Worm (Caenorhabditis elegans): Measurements from ENCODE around the gene F38E1.3.

Gene F38E1.3

DNA sequence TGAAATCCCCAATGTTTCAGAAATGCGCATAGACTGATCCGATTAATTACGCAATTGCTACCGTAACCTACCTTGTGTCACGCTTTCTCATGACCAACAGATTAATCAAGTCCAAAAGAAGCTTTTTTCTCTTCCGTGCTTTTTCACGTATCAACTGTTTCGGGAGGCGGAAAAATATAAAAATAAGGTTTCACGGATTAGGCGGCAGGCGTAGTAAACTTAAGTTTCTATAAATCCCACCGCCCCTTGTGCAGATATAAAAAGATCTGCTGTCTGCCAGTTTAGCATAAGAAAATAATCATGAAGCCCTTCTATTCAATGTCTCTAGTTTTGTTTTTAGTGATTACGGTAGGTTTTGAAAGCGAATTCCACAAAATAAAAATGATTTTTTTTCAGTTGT is 11.1 kb downstream of the F38E1.3 start, which contains the start of gene gcy-7:
Gene gcy-7, plus strand, starts transcription at position 301 of the 400 bp plus-strand sequence.
- no peak for TF ChIP-seq lim-7 (GFP tag; IDR thresholded peaks at IDR 0.05)
- TF ChIP-seq unc-62 (GFP tag; optimal IDR thresholded peaks at IDR 0.05 in 1 of 2), result peak in 1 of 2 experiments; percentile 58
- no peak for TF ChIP-seq unc-62 (tag; optimal IDR thresholded peaks at IDR 0.05)

DNA sequence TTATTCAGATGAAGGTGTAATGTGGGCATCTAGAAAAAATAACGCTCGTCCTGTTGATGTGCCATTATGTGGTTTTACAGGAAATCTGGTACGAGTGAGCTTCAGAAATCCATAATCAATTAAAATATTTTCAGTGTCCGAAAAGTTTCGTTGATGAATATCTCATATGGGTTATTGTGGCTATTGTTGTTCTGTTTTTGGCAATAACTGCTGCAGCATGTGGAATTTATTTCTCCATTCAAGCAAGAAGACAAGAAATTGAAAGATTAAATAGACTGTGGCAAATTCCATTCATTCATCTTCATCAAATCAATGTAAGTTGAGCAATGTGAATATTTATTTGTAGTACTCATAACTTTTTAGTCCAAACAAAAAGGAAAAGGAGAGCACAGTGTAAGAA is 13.4 kb downstream of the F38E1.3 start:
- no peak for TF ChIP-seq F26F4.8 (GFP tag; conservative IDR thresholded peaks at IDR 0.05)
- TF ChIP-seq aha-1 (tag), result peak; percentile 95

DNA sequence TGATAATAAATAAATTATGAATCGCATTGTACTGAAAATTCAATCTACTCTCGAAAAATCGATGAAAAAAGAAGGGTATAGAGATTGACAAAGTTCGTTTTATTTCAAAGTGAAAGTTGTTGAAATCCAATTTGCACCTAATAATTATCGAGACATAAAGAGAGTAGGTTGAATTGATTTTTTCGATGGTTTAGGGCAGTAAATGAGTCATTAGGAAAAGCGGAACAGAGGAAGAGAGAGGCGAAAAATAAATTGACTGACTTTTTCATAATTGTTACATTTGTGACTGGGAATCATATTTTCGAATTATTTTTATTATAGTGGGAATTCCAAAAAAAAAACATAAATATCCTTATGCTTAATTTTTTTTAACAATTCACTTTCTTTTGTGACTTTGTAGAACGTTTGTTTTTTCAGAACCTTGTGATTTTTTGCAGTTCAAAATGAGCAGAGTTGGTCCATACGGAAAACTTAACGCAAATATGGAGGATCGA is 18.5 kb downstream of the F38E1.3 start, which contains the start of the genes pho-6 and F52E1.3:
Gene pho-6, minus strand, starts transcription at position 101 of the 494 bp plus-strand sequence.
Gene F52E1.3, plus strand, starts transcription at position 444 of the 494 bp plus-strand sequence.
- TF ChIP-seq hlh-30 (tag; optimal IDR thresholded peaks at IDR 0.05; ENCODE audit: insufficient read depth) (no peak), F26F4.8 (GFP tag; conservative IDR thresholded peaks at IDR 0.05) (no peak), Y75B8A.6 (GFP tag; IDR thresholded peaks at IDR 0.05) (no peak), nhr-111 (GFP tag; optimal IDR thresholded peaks at IDR 0.05) (no peak), dve-1 (tag; optimal IDR thresholded peaks at IDR 0.05; ENCODE audit: insufficient read depth) (no peak), dmd-9 (GFP tag; IDR thresholded peaks at IDR 0.05) (no peak), F49E8.2 (tag; optimal IDR thresholded peaks at IDR 0.05; ENCODE audit: borderline replicate concordance) (no peak), lin-1 (GFP tag; IDR thresholded peaks at IDR 0.05) (no peak), nhr-77 (tag; optimal IDR thresholded peaks at IDR 0.05) (no peak), unc-39 (tag; optimal IDR thresholded peaks at IDR 0.05) (no peak), F10B5.3 (tag; optimal IDR thresholded peaks at IDR 0.05) (no peak), nhr-48 (tag; optimal IDR thresholded peaks at IDR 0.05) (no peak), mes-2 (tag; optimal IDR thresholded peaks at IDR 0.05; ENCODE audit: poor library complexity, severe bottlenecking) (no peak), daf-16 (GFP tag; optimal IDR thresholded peaks at IDR 0.05) (no peak), daf-16 (tag; optimal IDR thresholded peaks at IDR 0.05) (no peak), nhr-102 (tag; optimal IDR thresholded peaks at IDR 0.05) (no peak), fkh-10 (GFP tag; optimal IDR thresholded peaks at IDR 0.05) (no peak), lin-39 (tag; optimal IDR thresholded peaks at IDR 0.05) (no peak), zip-11 (GFP tag; IDR thresholded peaks at IDR 0.05) (no peak)

DNA sequence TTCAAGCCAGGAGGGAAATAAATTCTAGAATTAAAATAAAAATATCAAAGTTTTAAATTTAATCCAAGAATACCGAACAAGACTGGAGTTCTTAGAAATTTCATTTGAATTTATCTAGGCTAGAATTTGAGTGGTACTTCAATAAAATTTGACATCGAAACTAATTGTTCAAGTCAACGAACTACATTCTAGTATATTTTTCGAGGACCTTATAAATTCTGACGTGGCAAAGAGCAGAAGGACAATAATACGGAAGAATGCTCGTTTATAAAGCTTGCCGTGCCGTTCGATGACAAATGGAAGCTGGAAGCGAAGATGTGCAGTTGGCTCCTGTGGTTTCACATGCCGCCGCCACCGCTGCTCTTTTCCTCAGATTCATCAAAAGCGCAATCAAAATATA is 24.9 kb downstream of the F38E1.3 start:
- TF ChIP-seq lir-3 (tag; optimal IDR thresholded peaks at IDR 0.05) (no peak), aha-1 (tag) (peak; percentile 92)

DNA sequence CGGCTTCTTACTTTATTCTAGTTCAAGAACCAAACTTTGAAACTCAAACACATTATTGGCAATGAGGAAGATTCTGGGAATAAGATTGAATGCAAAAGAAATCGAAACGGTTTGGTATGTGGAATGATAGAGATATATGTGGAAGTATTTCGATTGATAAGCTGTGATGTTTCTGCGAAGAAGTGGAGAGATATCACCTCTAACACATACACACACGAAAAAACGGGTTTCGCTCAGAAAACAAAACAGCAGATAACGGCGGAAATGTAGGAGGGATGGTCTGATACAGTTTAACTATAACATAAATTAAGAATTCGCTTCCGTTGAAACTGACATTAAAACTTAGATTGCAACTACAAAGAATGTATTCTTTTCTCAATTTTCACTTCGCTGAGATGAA is 25.3 kb downstream of the F38E1.3 start:
- TF ChIP-seq nhr-77 (tag; optimal IDR thresholded peaks at IDR 0.05) (no peak), mdt-29 (GFP tag; IDR thresholded peaks at IDR 0.05) (no peak), nhr-28 (tag; optimal IDR thresholded peaks at IDR 0.05) (peak; percentile 52), F49E8.2 (tag; optimal IDR thresholded peaks at IDR 0.05; ENCODE audit: borderline replicate concordance) (no peak), nhr-11 (tag; optimal IDR thresholded peaks at IDR 0.05) (no peak), madf-9 (GFP tag; conservative IDR thresholded peaks at IDR 0.05) (no peak), unc-62 (GFP tag; optimal IDR thresholded peaks at IDR 0.05 in 1 of 2) (peak in 1 of 2 experiments; percentile 45), unc-62 (tag; optimal IDR thresholded peaks at IDR 0.05) (no peak)

DNA sequence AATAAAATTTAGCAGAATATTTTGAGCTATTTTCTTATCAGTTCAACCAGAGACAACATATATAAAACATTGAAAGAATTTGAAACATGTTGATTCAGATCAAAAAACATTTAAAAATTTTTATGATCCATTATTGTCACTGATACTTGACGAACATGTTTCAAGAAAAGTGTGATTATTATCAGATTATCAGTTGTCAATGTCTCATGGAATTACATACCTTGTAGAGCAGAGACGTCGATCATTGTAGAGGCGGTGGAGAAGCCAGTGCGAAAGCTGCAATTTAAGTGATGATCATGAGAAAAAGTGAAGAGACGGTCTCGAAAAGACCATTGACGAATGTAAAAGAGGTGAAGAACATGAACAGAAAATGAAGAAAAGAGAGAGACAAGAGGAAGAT is 26.4 kb downstream of the F38E1.3 start, which contains the start of gene F52E1.9:
Gene F52E1.9, minus strand, starts transcription at position 278 of the 400 bp plus-strand sequence.
- TF ChIP-seq nhr-111 (GFP tag; optimal IDR thresholded peaks at IDR 0.05) (no peak), R02D3.7 (tag; optimal IDR thresholded peaks at IDR 0.05) (no peak), F49E8.2 (tag; optimal IDR thresholded peaks at IDR 0.05; ENCODE audit: borderline replicate concordance) (no peak), lin-39 (tag; optimal IDR thresholded peaks at IDR 0.05) (no peak), daf-19 (GFP tag; conservative IDR thresholded peaks at IDR 0.05) (no peak), mep-1 (tag; optimal IDR thresholded peaks at IDR 0.05) (peak; percentile 25), ceh-82 (tag; optimal IDR thresholded peaks at IDR 0.05) (no peak), nhr-237 (tag; optimal IDR thresholded peaks at IDR 0.05) (no peak), zag-1 (tag; optimal IDR thresholded peaks at IDR 0.05) (no peak), ztf-7 (tag; optimal IDR thresholded peaks at IDR 0.05) (no peak), fkh-10 (GFP tag; optimal IDR thresholded peaks at IDR 0.05) (no peak), nhr-41 (GFP tag; IDR thresholded peaks at IDR 0.05) (no peak), nhr-11 (tag; optimal IDR thresholded peaks at IDR 0.05) (no peak), D1046.2 (GFP tag; IDR thresholded peaks at IDR 0.05) (no peak), ceh-62 (tag; optimal IDR thresholded peaks at IDR 0.05) (no peak), fos-1 (tag; optimal IDR thresholded peaks at IDR 0.05) (no peak), vab-7 (GFP tag; IDR thresholded peaks at IDR 0.05) (no peak), madf-5 (GFP tag; IDR thresholded peaks at IDR 0.05) (no peak), F44E2.7 (GFP tag; IDR thresholded peaks at IDR 0.05) (no peak), lsy-2 (tag; optimal IDR thresholded peaks at IDR 0.05) (peak in 1 of 2 experiments; percentile 16)

Data from whole organism, L4 larva.